Worm (Caenorhabditis elegans) whole organism, L1 larva: ENCODE data around the gene chca-1.

Source experiments
- alr-1 ChIP-seq: fragments of 200-800 bp; sonication (Bioruptor generic); optimal IDR thresholded peaks from 2 replicates; lab custom pipeline; 2018; ENCODE audit warnings: borderline replicate concordance, mild to moderate bottlenecking, missing genetic modification characterization, missing compliant biosample characterization
- ama-1 ChIP-seq: fragments of 150-350 bp; optimal IDR thresholded peaks from 2 replicates; lab custom pipeline; 2014
- ceh-8 ChIP-seq: fragments of 200-800 bp; sonication (Bioruptor generic); optimal IDR thresholded peaks from 2 replicates; lab custom pipeline; 2018; ENCODE audit warnings: mild to moderate bottlenecking, missing genetic modification characterization, moderate library complexity, missing compliant biosample characterization
- ceh-88 ChIP-seq: fragments of 200-800 bp; sonication (Bioruptor generic); IDR thresholded peaks from 2 replicates; pipeline ENCODE4 v1.3.6; 2022; ENCODE audit warnings: missing genetic modification characterization, missing compliant biosample characterization
- dsc-1 ChIP-seq: sonication (generic microtip); optimal IDR thresholded peaks from 2 replicates; lab custom pipeline; 2016; ENCODE audit warnings: mild to moderate bottlenecking, missing genetic modification characterization, missing compliant biosample characterization
- egl-13 ChIP-seq: sonication (generic microtip); optimal IDR thresholded peaks from 2 replicates; lab custom pipeline; 2016; ENCODE audit warnings: missing genotype, missing genetic modification reagents, missing genetic modification characterization, missing compliant biosample characterization
- elt-2 ChIP-seq: sonication (generic microtip); optimal IDR thresholded peaks from 2 replicates; lab custom pipeline; 2016; ENCODE audit warnings: missing genetic modification characterization, mild to moderate bottlenecking, inconsistent platforms, missing compliant biosample characterization, missing genetic modification reagents
- fkh-10 ChIP-seq: sonication (generic microtip); optimal IDR thresholded peaks from 2 replicates; lab custom pipeline; 2017; ENCODE audit warnings: missing biosample characterization, missing genetic modification reagents, missing genetic modification characterization
- fkh-4 ChIP-seq: sonication (generic microtip); optimal IDR thresholded peaks from 2 replicates; lab custom pipeline; 2016; ENCODE audit warnings: missing compliant biosample characterization, missing genetic modification characterization, borderline replicate concordance
- fkh-8 ChIP-seq: sonication (generic microtip); optimal IDR thresholded peaks from 2 replicates; lab custom pipeline; 2016; ENCODE audit warnings: mild to moderate bottlenecking, missing genetic modification characterization, missing compliant biosample characterization
- grh-1 ChIP-seq: fragments of 200-800 bp; sonication (Bioruptor generic); IDR thresholded peaks from 2 replicates; pipeline ENCODE4 v1.3.6; 2022; ENCODE audit warnings: missing genetic modification reagents, missing genetic modification characterization, missing compliant biosample characterization
- hlh-4 ChIP-seq: sonication (generic microtip); optimal IDR thresholded peaks from 2 replicates; lab custom pipeline; 2016; ENCODE audit warnings: mild to moderate bottlenecking, missing genetic modification characterization, missing compliant biosample characterization
- lin-13 ChIP-seq: fragments of 150-350 bp; optimal IDR thresholded peaks from 2 replicates; lab custom pipeline; 2014; ENCODE audit warnings: missing biosample characterization, missing genetic modification reagents, missing genetic modification characterization
- lin-15B ChIP-seq: fragments of 150-350 bp; sonication (generic microtip); optimal IDR thresholded peaks from 3 replicates; lab custom pipeline; 2014; ENCODE audit warnings: missing biosample characterization, missing genetic modification characterization
- mef-2 ChIP-seq: fragments of 150-350 bp; optimal IDR thresholded peaks from 2 replicates; lab custom pipeline; 2014; ENCODE audit warnings: missing biosample characterization, missing genetic modification characterization
- nhr-47 ChIP-seq: sonication (generic microtip); optimal IDR thresholded peaks from 2 replicates; lab custom pipeline; 2016; ENCODE audit warnings: mild to moderate bottlenecking, missing genetic modification characterization, moderate library complexity, missing compliant biosample characterization
- nhr-71 ChIP-seq: sonication (generic microtip); optimal IDR thresholded peaks from 2 replicates; lab custom pipeline; 2016; ENCODE audit warnings: mild to moderate bottlenecking, missing genetic modification characterization, moderate library complexity, missing compliant biosample characterization
- nhr-77 ChIP-seq: fragments of 150-350 bp; optimal IDR thresholded peaks from 2 replicates; lab custom pipeline; 2014; ENCODE audit warnings: missing biosample characterization, missing genetic modification characterization
- nhr-85 ChIP-seq: sonication (generic microtip); peaks from one replicate; lab custom pipeline; 2016; ENCODE audit warnings: missing genetic modification characterization, inconsistent platforms, missing compliant biosample characterization
- pag-3 ChIP-seq: sonication (generic microtip); optimal IDR thresholded peaks from 2 replicates; lab custom pipeline; 2017; ENCODE audit warnings: missing genetic modification characterization, mild to moderate bottlenecking, missing compliant biosample characterization, antibody characterized with exemption, borderline replicate concordance; ENCODE audit not compliant: insufficient read depth
- pqm-1 ChIP-seq: sonication (generic microtip); optimal IDR thresholded peaks from 3 replicates; lab custom pipeline; 2017; ENCODE audit warnings: missing biosample characterization, missing genetic modification characterization
- sox-4 ChIP-seq: sonication (generic microtip); optimal IDR thresholded peaks from 2 replicates; lab custom pipeline; 2016; ENCODE audit warnings: missing genetic modification characterization, missing compliant biosample characterization
- sptf-1 ChIP-seq: fragments of 150-350 bp; optimal IDR thresholded peaks from 2 replicates; lab custom pipeline; 2014; ENCODE audit warnings: missing biosample characterization, missing genetic modification characterization
- swsn-7 ChIP-seq: sonication (generic microtip); optimal IDR thresholded peaks from 2 replicates; lab custom pipeline; 2016; ENCODE audit warnings: missing genetic modification characterization, missing compliant biosample characterization
- unc-62 ChIP-seq: fragments of 150-350 bp; optimal IDR thresholded peaks from 2 replicates; lab custom pipeline; 2014; ENCODE audit warnings: missing biosample characterization, missing genetic modification reagents, missing genetic modification characterization
- vab-15 ChIP-seq: sonication (generic microtip); optimal IDR thresholded peaks from 2 replicates; lab custom pipeline; 2017; ENCODE audit warnings: missing genotype, mild to moderate bottlenecking, missing genetic modification characterization, missing compliant biosample characterization
- zip-4 ChIP-seq: fragments of 200-800 bp; sonication (Bioruptor generic); optimal IDR thresholded peaks from 2 replicates; lab custom pipeline; 2018; ENCODE audit warnings: mild to moderate bottlenecking, missing genetic modification characterization, moderate library complexity, missing compliant biosample characterization

chca-1 gene

ce11 chrIV:9696513-9696912 is 45.3 kb downstream of the chca-1 start:
- no peak for TF ChIP-seq nhr-47 (tag; lab: Kevin White, UChicago)
- TF ChIP-seq ceh-8 (GFP tag; lab: Kevin White, UChicago), result no peak
- no peak for TF ChIP-seq egl-13 (tag; lab: Kevin White, UChicago)
- TF ChIP-seq nhr-85 (tag; lab: Kevin White, UChicago), result no peak
- no peak for TF ChIP-seq ama-1
- TF ChIP-seq lin-15B, result no peak
- no peak for TF ChIP-seq vab-15 (tag; lab: Kevin White, UChicago)
- TF ChIP-seq nhr-77, result no peak
- TF ChIP-seq fkh-10 (GFP tag; lab: Kevin White, UChicago), result no peak
- TF ChIP-seq hlh-4, result no peak

ce11 chrIV:9697869-9698268 is 46.7 kb downstream of the chca-1 start:
- no peak for TF ChIP-seq nhr-71 (tag; lab: Kevin White, UChicago)
- TF ChIP-seq ceh-88 (GFP tag; lab: Robert Waterston, UW), result no peak

ce11 chrIV:9699062-9699461 is 47.9 kb downstream of the chca-1 start:
- no peak for TF ChIP-seq fkh-8 (tag; lab: Kevin White, UChicago)
- no peak for TF ChIP-seq egl-13 (tag; lab: Kevin White, UChicago)
- no peak for TF ChIP-seq sox-4 (tag; lab: Kevin White, UChicago)
- no peak for TF ChIP-seq zip-4 (GFP tag; lab: Kevin White, UChicago)
- no peak for TF ChIP-seq alr-1
- TF ChIP-seq fkh-4, result no peak
- TF ChIP-seq dsc-1 (tag; lab: Kevin White, UChicago), result no peak
- TF ChIP-seq unc-62, result no peak
- no peak for TF ChIP-seq grh-1
- no peak for TF ChIP-seq nhr-77
- TF ChIP-seq mef-2 (tag; lab: Kevin White, UChicago), result no peak
- TF ChIP-seq pag-3 (tag; lab: Kevin White, UChicago), result no peak
- TF ChIP-seq pqm-1 (tag; lab: Kevin White, UChicago), result no peak
- TF ChIP-seq elt-2 (tag; lab: Kevin White, UChicago), result no peak
- TF ChIP-seq lin-13 (GFP tag; lab: Kevin White, UChicago), result no peak
- TF ChIP-seq swsn-7 (tag; lab: Kevin White, UChicago), result no peak
- TF ChIP-seq sptf-1 (tag; lab: Kevin White, UChicago), result no peak
